Fruit fly (Drosophila melanogaster) whole organism, embryonic: ENCODE measurements around the gene fzo.

ENCODE experiments used
- Aef1 ChIP-seq: fragments of 200-800 bp; sonication (Bioruptor generic); IDR thresholded peaks from 3 replicates; pipeline ENCODE4 v1.3.6; 2022; ENCODE audit warnings: missing biosample characterization, missing genetic modification characterization
- CG11085 ChIP-seq: fragments of 200-800 bp; sonication (Bioruptor generic); IDR thresholded peaks from 2 replicates; pipeline ENCODE4 v1.3.6; 2022; ENCODE audit warnings: missing biosample characterization, missing genetic modification characterization
- CG11504 ChIP-seq: fragments of 200-800 bp; sonication (Bioruptor generic); optimal IDR thresholded peaks from 3 replicates; lab custom pipeline; 2019; ENCODE audit warnings: missing biosample characterization, mild to moderate bottlenecking, missing genetic modification characterization, moderate library complexity
- CG11695 ChIP-seq: fragments of 200-800 bp; sonication (Bioruptor generic); IDR thresholded peaks from 3 replicates; pipeline ENCODE4 v1.3.6; 2022; ENCODE audit warnings: missing biosample characterization, missing genetic modification characterization
- CG12155 ChIP-seq: fragments of 200-800 bp; sonication (Bioruptor generic); optimal IDR thresholded peaks from 3 replicates; lab custom pipeline; 2016; ENCODE audit warnings: missing biosample characterization, missing genetic modification characterization
- CG12942 ChIP-seq: fragments of 200-800 bp; sonication (Bioruptor generic); optimal IDR thresholded peaks from 3 replicates; lab custom pipeline; 2016; ENCODE audit warnings: missing biosample characterization, missing genetic modification characterization
- CG13775 ChIP-seq: fragments of 200-800 bp; sonication (Bioruptor generic); optimal IDR thresholded peaks from 3 replicates; lab custom pipeline; 2017; ENCODE audit warnings: missing biosample characterization, mild to moderate bottlenecking, missing genetic modification characterization
- CG13894 ChIP-seq: fragments of 200-800 bp; sonication (Bioruptor generic); optimal IDR thresholded peaks from 3 replicates; lab custom pipeline; 2018; ENCODE audit warnings: missing biosample characterization, mild to moderate bottlenecking, missing genetic modification characterization, moderate library complexity
- CG14710 ChIP-seq: fragments of 200-800 bp; sonication (Bioruptor generic); optimal IDR thresholded peaks from 3 replicates; lab custom pipeline; 2019; ENCODE audit warnings: missing biosample characterization, mild to moderate bottlenecking, missing genetic modification characterization, moderate library complexity
- CG15601 ChIP-seq: fragments of 200-800 bp; sonication (Bioruptor generic); optimal IDR thresholded peaks from 3 replicates; lab custom pipeline; 2019; ENCODE audit warnings: missing biosample characterization, mild to moderate bottlenecking, missing genetic modification characterization, moderate library complexity
- CG1792 ChIP-seq: fragments of 200-800 bp; sonication (Bioruptor generic); optimal IDR thresholded peaks from 2 replicates; lab custom pipeline; 2016; ENCODE audit warnings: missing biosample characterization, missing genetic modification characterization
- CG2678 ChIP-seq: fragments of 200-800 bp; sonication (Bioruptor generic); optimal IDR thresholded peaks from 3 replicates; lab custom pipeline; 2019; ENCODE audit warnings: missing biosample characterization, mild to moderate bottlenecking, missing genetic modification characterization, moderate library complexity
- CG33213 ChIP-seq: fragments of 200-800 bp; sonication (Bioruptor generic); optimal IDR thresholded peaks from 3 replicates; lab custom pipeline; 2016; ENCODE audit warnings: missing biosample characterization, missing genetic modification characterization
- CG3726 ChIP-seq: fragments of 200-800 bp; sonication (Bioruptor generic); IDR thresholded peaks from 3 replicates; pipeline ENCODE4, ENCODE4 v1.3.6; 2022; ENCODE audit warnings: missing biosample characterization, missing genetic modification characterization
- CG4360 ChIP-seq: fragments of 200-800 bp; sonication (Bioruptor generic); IDR thresholded peaks from 2 replicates; pipeline ENCODE4 v1.3.6; 2022; ENCODE audit warnings: missing biosample characterization, missing genetic modification characterization
- CG6813 ChIP-seq: fragments of 200-800 bp; sonication (Bioruptor generic); optimal IDR thresholded peaks from 2 replicates; lab custom pipeline; 2017; ENCODE audit warnings: missing biosample characterization, missing genetic modification characterization, mild to moderate bottlenecking, moderate library complexity, missing genetic modification reagents
- CG7786 ChIP-seq: fragments of 200-800 bp; sonication (Bioruptor generic); optimal IDR thresholded peaks from 2 replicates; lab custom pipeline; 2016; ENCODE audit warnings: missing biosample characterization, missing genetic modification characterization
- CG7928 ChIP-seq: fragments of 200-800 bp; sonication (Bioruptor generic); optimal IDR thresholded peaks from 2 replicates; lab custom pipeline; 2017; ENCODE audit warnings: missing biosample characterization, mild to moderate bottlenecking, missing genetic modification characterization
- CG9727 ChIP-seq: fragments of 200-800 bp; sonication (Bioruptor generic); optimal IDR thresholded peaks from 3 replicates; lab custom pipeline; 2017; ENCODE audit warnings: missing biosample characterization, mild to moderate bottlenecking, missing genetic modification characterization
- Camta ChIP-seq: fragments of 200-800 bp; sonication (Bioruptor generic); optimal IDR thresholded peaks from 2 replicates; lab custom pipeline; 2016; ENCODE audit warnings: missing biosample characterization, missing genetic modification characterization
- D19B ChIP-seq: fragments of 200-800 bp; sonication (Bioruptor generic); optimal IDR thresholded peaks from 2 replicates; lab custom pipeline; 2017; ENCODE audit warnings: missing biosample characterization, mild to moderate bottlenecking, missing genetic modification characterization
- Dbx ChIP-seq: fragments of 200-800 bp; sonication (Bioruptor generic); IDR thresholded peaks from 3 replicates; pipeline ENCODE4 v1.3.6; 2022; ENCODE audit warnings: missing biosample characterization, missing genetic modification characterization
- Deaf1 ChIP-seq: fragments of 200-800 bp; optimal IDR thresholded peaks from 3 replicates; lab custom pipeline; 2019; ENCODE audit warnings: missing biosample characterization, mild to moderate bottlenecking, missing genetic modification characterization, moderate library complexity
- Dip2 ChIP-seq: fragments of 200-800 bp; sonication (Bioruptor generic); IDR thresholded peaks from 2 replicates; pipeline ENCODE4 v1.3.6; 2022; ENCODE audit warnings: missing biosample characterization, missing genetic modification characterization
- GATAe ChIP-seq: fragments of 200-800 bp; sonication (Bioruptor generic); conservative IDR thresholded peaks from 2 replicates; pipeline ENCODE4 v1.3.6; 2022; ENCODE audit warnings: missing biosample characterization, missing genetic modification characterization
- Gug ChIP-seq: fragments of 200-800 bp; sonication (Bioruptor generic); IDR thresholded peaks from 4 replicates; pipeline ENCODE4 v1.3.6; 2022; ENCODE audit warnings: missing biosample characterization, missing genetic modification characterization
- H2.0 ChIP-seq: fragments of 200-800 bp; sonication (Bioruptor generic); IDR thresholded peaks from 2 replicates; pipeline ENCODE4 v1.3.6; 2022; ENCODE audit warnings: missing biosample characterization, missing genetic modification characterization
- Hey ChIP-seq: fragments of 200-800 bp; sonication (Bioruptor generic); optimal IDR thresholded peaks from 3 replicates; lab custom pipeline; 2018; ENCODE audit warnings: missing biosample characterization, mild to moderate bottlenecking, missing genetic modification characterization
- Max ChIP-seq: fragments of 200-800 bp; sonication (Bioruptor generic); optimal IDR thresholded peaks from 2 replicates; lab custom pipeline; 2016; ENCODE audit warnings: missing biosample characterization, mild to moderate bottlenecking, missing genetic modification characterization
- NC2α ChIP-seq: fragments of 200-800 bp; sonication (Bioruptor generic); optimal IDR thresholded peaks from 2 replicates; lab custom pipeline; 2016; ENCODE audit warnings: missing biosample characterization, missing genetic modification characterization
- NK7.1 ChIP-seq: fragments of 200-800 bp; sonication (Bioruptor generic); optimal IDR thresholded peaks from 3 replicates; lab custom pipeline; 2016; ENCODE audit warnings: missing biosample characterization, missing genetic modification characterization
- Opbp ChIP-seq: fragments of 200-800 bp; sonication (Bioruptor generic); IDR thresholded peaks from 3 replicates; pipeline ENCODE4 v1.3.6; 2022; ENCODE audit warnings: missing biosample characterization, missing genetic modification characterization; ENCODE audit not compliant: partially characterized antibody
- Side ChIP-seq: fragments of 200-800 bp; sonication (Bioruptor generic); optimal IDR thresholded peaks from 2 replicates; lab custom pipeline; 2016; ENCODE audit warnings: missing biosample characterization, missing genetic modification characterization
- Six4 ChIP-seq: fragments of 200-800 bp; sonication (Bioruptor generic); optimal IDR thresholded peaks from 2 replicates; lab custom pipeline; 2016; ENCODE audit warnings: missing biosample characterization, missing genetic modification characterization
- Sox100B ChIP-seq: fragments of 200-800 bp; sonication (Bioruptor generic); optimal IDR thresholded peaks from 3 replicates; lab custom pipeline; 2018; ENCODE audit warnings: missing biosample characterization, mild to moderate bottlenecking, missing genetic modification characterization
- Stat92E ChIP-seq, 3 experiments: fragments of >200 bp in 2 of 3; fragments of 200-800 bp in 1 of 3; sonication (Bioruptor generic) in 1 of 3; optimal IDR thresholded peaks; 2 replicates each; lab custom pipeline; 2017 to 2019; ENCODE audit warnings: missing biosample characterization in 3 of 3, missing genetic modification characterization in 3 of 3, mild to moderate bottlenecking in 1 of 3, moderate library complexity in 1 of 3
- Tbp ChIP-seq: fragments of >200 bp; optimal IDR thresholded peaks from 2 replicates; lab custom pipeline; 2018; ENCODE audit warnings: missing biosample characterization, missing genetic modification characterization
- cg ChIP-seq: fragments of 200-800 bp; sonication (Bioruptor generic); optimal IDR thresholded peaks from 3 replicates; lab custom pipeline; 2019; ENCODE audit warnings: missing biosample characterization, mild to moderate bottlenecking, missing genetic modification characterization, moderate library complexity
- fd102C ChIP-seq: fragments of 200-800 bp; sonication (Bioruptor generic); optimal IDR thresholded peaks from 2 replicates; lab custom pipeline; 2018; ENCODE audit warnings: missing biosample characterization, mild to moderate bottlenecking, missing genetic modification characterization, moderate library complexity
- fd96Cb ChIP-seq: fragments of 200-800 bp; sonication (Bioruptor generic); optimal IDR thresholded peaks from 2 replicates; lab custom pipeline; 2018; ENCODE audit warnings: missing biosample characterization, mild to moderate bottlenecking, missing genetic modification characterization, moderate library complexity
- h ChIP-seq: fragments of >200 bp; optimal IDR thresholded peaks from 2 replicates; lab custom pipeline; 2017
- hbn ChIP-seq: fragments of 200-800 bp; sonication (Bioruptor generic); IDR thresholded peaks from 2 replicates; pipeline ENCODE4 v1.3.6; 2022; ENCODE audit warnings: missing biosample characterization, missing genetic modification characterization; ENCODE audit not compliant: partially characterized antibody
- maf-S ChIP-seq: fragments of 200-800 bp; sonication (Bioruptor generic); optimal IDR thresholded peaks from 2 replicates; lab custom pipeline; 2016; ENCODE audit warnings: missing biosample characterization, missing genetic modification characterization
- p53 ChIP-seq: fragments of 200-800 bp; sonication (Bioruptor generic); optimal IDR thresholded peaks from 2 replicates; lab custom pipeline; 2016; ENCODE audit warnings: missing biosample characterization, missing genetic modification characterization
- prd ChIP-seq, 3 experiments: fragments of >200 bp in 2 of 3; fragments of 200-800 bp in 1 of 3; sonication (Bioruptor generic) in 1 of 3; optimal IDR thresholded peaks in 2 of 3; IDR thresholded peaks in 1 of 3; 2 replicates in 2 of 3; 3 replicates in 1 of 3; pipeline versions ENCODE4 v1.3.6 to Lab custom; 2017 to 2022; ENCODE audit warnings: missing biosample characterization in 1 of 3, missing genetic modification characterization in 1 of 3
- psq ChIP-seq: fragments of 200-800 bp; sonication (Bioruptor generic); optimal IDR thresholded peaks from 2 replicates; lab custom pipeline; 2017; ENCODE audit warnings: missing biosample characterization, missing genetic modification characterization
- rib ChIP-seq: fragments of 200-800 bp; sonication (Bioruptor generic); IDR thresholded peaks from 2 replicates; pipeline ENCODE4 v1.3.6; 2022; ENCODE audit warnings: missing biosample characterization, missing genetic modification characterization
- sc ChIP-seq, 3 experiments: fragments of >200 bp in 2 of 3; fragments of 200-800 bp in 1 of 3; sonication (Bioruptor generic) in 1 of 3; optimal IDR thresholded peaks; 2 replicates in 2 of 3; 3 replicates in 1 of 3; lab custom pipeline; 2017; ENCODE audit warnings: mild to moderate bottlenecking in 1 of 3, missing biosample characterization in 1 of 3, missing genetic modification characterization in 1 of 3, missing genetic modification reagents in 1 of 3
- schlank ChIP-seq: fragments of 200-800 bp; sonication (Bioruptor generic); optimal IDR thresholded peaks from 2 replicates; lab custom pipeline; 2018; ENCODE audit warnings: missing biosample characterization, mild to moderate bottlenecking, missing genetic modification characterization

fzo gene

dm6 chr3R:23173393-23173981, 30.3 kb downstream of the fzo start, which contains the start of gene CG46310 (continued):
- peak; percentile 37 for TF ChIP-seq psq
- peak; percentile 19 for TF ChIP-seq cg
- peak; percentile 78 for TF ChIP-seq CG2678 (tag; lab: Kevin White, UChicago)
- TF ChIP-seq rib (GFP tag; lab: Robert Waterston, UW), result peak; percentile 89
- TF ChIP-seq Six4, result peak; percentile 44
- 0 out of 2 replicates have a peak, but pooled peaks have one; percentile 8 for TF ChIP-seq Dip2 (GFP tag; lab: Robert Waterston, UW)
- no peak for TF ChIP-seq CG1792 (GFP tag; lab: Kevin White, UChicago)
- peak; percentile 75 for TF ChIP-seq CG11504
- TF ChIP-seq sc (optimal IDR thresholded peaks at IDR 0.05; lab: Kevin White, UChicago), result no peak
- TF ChIP-seq sc (GFP tag; optimal IDR thresholded peaks at IDR 0.05; lab: Kevin White, UChicago), result no peak
- TF ChIP-seq Camta (GFP tag; lab: Kevin White, UChicago), result no peak
- TF ChIP-seq prd (optimal IDR thresholded peaks at IDR 0.05; lab: Kevin White, UChicago), result no peak
- peak; percentile 86 for TF ChIP-seq prd (GFP tag; IDR thresholded peaks at IDR 0.05; lab: Robert Waterston, UW)
- peak; percentile 52; the same call in 1 of the 2 replicates for TF ChIP-seq CG4360 (GFP tag; lab: Robert Waterston, UW)
- TF ChIP-seq CG11085, result peak; percentile 51; the same call in 1 of the 2 replicates
- TF ChIP-seq p53, result no peak
- peak; percentile 9 for TF ChIP-seq CG7928 (GFP tag; lab: Kevin White, UChicago)
- TF ChIP-seq Max (GFP tag; lab: Kevin White, UChicago), result peak; percentile 34
- TF ChIP-seq CG14710 (tag; lab: Kevin White, UChicago), result no peak
- peak; percentile 41 for TF ChIP-seq CG13775
- TF ChIP-seq Dbx, result peak; percentile 79
- no peak for TF ChIP-seq hbn (GFP tag; lab: Robert Waterston, UW)
- TF ChIP-seq Stat92E (GFP tag; optimal IDR thresholded peaks at IDR 0.05; lab: Kevin White, UChicago), result no peak
- no peak for TF ChIP-seq Tbp
- TF ChIP-seq Opbp (GFP tag; lab: Robert Waterston, UW), result peak; percentile 20; the same call in 1 of the 3 replicates
- TF ChIP-seq CG12942 (GFP tag; lab: Kevin White, UChicago), result no peak
- TF ChIP-seq CG13894 (tag; lab: Kevin White, UChicago), result no peak
- TF ChIP-seq h (lab: Kevin White, UChicago), result no peak
- TF ChIP-seq fd96Cb (tag; lab: Kevin White, UChicago), result peak; percentile 45
- peak; percentile 69 for TF ChIP-seq CG6813 (GFP tag; lab: Kevin White, UChicago)
- TF ChIP-seq CG9727 (GFP tag; lab: Kevin White, UChicago), result peak; percentile 73
- TF ChIP-seq Hey (tag; lab: Kevin White, UChicago), result peak; percentile 32
- peak; percentile 45 for TF ChIP-seq CG12155 (GFP tag; lab: Kevin White, UChicago)
- peak; percentile 35 for TF ChIP-seq Deaf1 (tag; lab: Kevin White, UChicago)
- peak; percentile 65 for TF ChIP-seq H2.0
- no peak for TF ChIP-seq fd102C
- peak; percentile 33 for TF ChIP-seq D19B (GFP tag; lab: Kevin White, UChicago)
- TF ChIP-seq Aef1 (GFP tag; lab: Robert Waterston, UW), result peak; percentile 84
- peak; percentile 56 for TF ChIP-seq Sox100B (GFP tag; lab: Kevin White, UChicago)
- peak; percentile 31 for TF ChIP-seq CG15601 (tag; lab: Kevin White, UChicago)
- peak; percentile 84 for TF ChIP-seq CG3726 (GFP tag; lab: Robert Waterston, UW)
- peak; percentile 58; the same call in 3 of the 4 replicates for TF ChIP-seq Gug (GFP tag; lab: Robert Waterston, UW)
- TF ChIP-seq schlank (tag; lab: Kevin White, UChicago), result peak; percentile 28
- no peak for TF ChIP-seq maf-S (GFP tag; lab: Kevin White, UChicago)
- no peak for TF ChIP-seq NK7.1 (GFP tag; lab: Kevin White, UChicago)
- TF ChIP-seq GATAe (GFP tag; lab: Robert Waterston, UW), result no peak
- TF ChIP-seq Side (GFP tag; lab: Kevin White, UChicago), result peak; percentile 12
- peak; percentile 87 for TF ChIP-seq CG11695 (GFP tag; lab: Robert Waterston, UW)
- no peak for TF ChIP-seq CG33213 (GFP tag; lab: Kevin White, UChicago)
- no peak for TF ChIP-seq CG7786 (GFP tag; lab: Kevin White, UChicago)
- no peak for TF ChIP-seq NC2α (GFP tag; lab: Kevin White, UChicago)
